Fruit fly (Drosophila melanogaster): ENCODE results near the gene EMC4.

Gene EMC4

DNA sequence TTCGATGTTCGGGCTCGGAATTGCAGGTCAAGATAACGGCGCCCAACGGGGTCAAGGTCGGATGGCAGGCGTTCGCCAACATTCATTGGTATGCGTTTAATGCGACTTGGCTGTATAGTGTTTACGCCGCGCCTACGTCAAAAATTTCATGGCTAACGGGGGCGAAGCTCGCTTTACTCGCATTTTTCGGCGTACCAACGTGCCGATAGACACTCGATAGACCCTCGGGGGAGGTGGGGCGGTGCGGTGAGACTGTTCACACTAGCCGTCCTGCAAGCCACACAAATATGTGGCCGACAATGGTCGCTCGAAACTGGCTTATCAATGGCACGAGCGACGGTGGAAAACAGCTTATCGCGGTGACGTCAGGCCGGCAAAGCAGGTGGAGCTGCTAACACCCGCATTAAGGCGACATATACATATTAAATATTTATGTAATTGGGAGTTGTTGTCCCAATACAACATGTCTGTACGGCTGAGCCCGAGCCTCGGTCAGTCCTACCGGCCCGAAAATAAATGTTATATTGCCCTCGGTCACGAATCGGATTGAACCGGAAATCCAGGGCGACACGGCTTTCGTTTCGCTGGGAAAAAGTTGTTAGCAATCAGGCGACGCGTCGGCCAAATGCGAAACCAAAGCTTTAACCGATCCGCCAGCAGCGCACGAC is 20.7 kb upstream of the EMC4 start (continued):
- TF ChIP-seq dmrt99B (tag; optimal IDR thresholded peaks at IDR 0.05) (no peak), pum (GFP tag; optimal IDR thresholded peaks at IDR 0.05) (no peak), TFAM (GFP tag; optimal IDR thresholded peaks at IDR 0.05) (no peak), lov (optimal IDR thresholded peaks at IDR 0.05) (no peak), lov (GFP tag; IDR thresholded peaks at IDR 0.05) (no peak), HLH54F (GFP tag; optimal IDR thresholded peaks at IDR 0.05) (no peak), run (tag; optimal IDR thresholded peaks at IDR 0.05) (no peak), unpg (GFP tag; optimal IDR thresholded peaks at IDR 0.05) (no peak), Nf-YC (tag; optimal IDR thresholded peaks at IDR 0.05) (no peak), CG11085 (GFP tag; IDR thresholded peaks at IDR 0.05) (no peak), phol (tag; optimal IDR thresholded peaks at IDR 0.05) (no peak), CG15479 (GFP tag; optimal IDR thresholded peaks at IDR 0.05) (no peak), CG5180 (GFP tag; optimal IDR thresholded peaks at IDR 0.05) (peak; percentile 69), CG12155 (GFP tag; optimal IDR thresholded peaks at IDR 0.05) (no peak), cwo (GFP tag; optimal IDR thresholded peaks at IDR 0.05) (peak; percentile 43), CG7745 (tag; optimal IDR thresholded peaks at IDR 0.05) (no peak), vvl (GFP tag; IDR thresholded peaks at IDR 0.05) (peak; percentile 47), HLH3B (GFP tag; IDR thresholded peaks at IDR 0.05) (no peak), dpn (GFP tag; optimal IDR thresholded peaks at IDR 0.05) (no peak), CG17802 (tag; optimal IDR thresholded peaks at IDR 0.05) (peak; percentile 30), CG30431 (GFP tag; optimal IDR thresholded peaks at IDR 0.05) (no peak), zfh2 (GFP tag; optimal IDR thresholded peaks at IDR 0.05) (no peak), CG6254 (GFP tag; optimal IDR thresholded peaks at IDR 0.05) (no peak), Hr78 (GFP tag; optimal IDR thresholded peaks at IDR 0.05) (peak in 1 of 2 experiments; percentile 80), CG11560 (tag; IDR thresholded peaks at IDR 0.05) (no peak), CG4328 (GFP tag; optimal IDR thresholded peaks at IDR 0.05) (no peak), Doc3 (GFP tag; IDR thresholded peaks at IDR 0.05; ENCODE audit: partially characterized antibody) (no peak), Hmr (GFP tag; optimal IDR thresholded peaks at IDR 0.05) (peak; percentile 26), sd (tag; optimal IDR thresholded peaks at IDR 0.05) (peak; percentile 97), Kr (GFP tag; optimal IDR thresholded peaks at IDR 0.05) (no peak), CG12299 (tag; optimal IDR thresholded peaks at IDR 0.05) (peak; percentile 24), Hey (tag; optimal IDR thresholded peaks at IDR 0.05) (peak; percentile 34), sima (GFP tag; optimal IDR thresholded peaks at IDR 0.05) (no peak), eve (GFP tag; optimal IDR thresholded peaks at IDR 0.05) (no peak), Med (GFP tag) (peak; percentile 63), CG9797 (GFP tag; optimal IDR thresholded peaks at IDR 0.05) (no peak), aop (GFP tag; IDR thresholded peaks at IDR 0.05) (no peak), HHEX (GFP tag; optimal IDR thresholded peaks at IDR 0.05) (no peak), sug (tag; optimal IDR thresholded peaks at IDR 0.05) (peak; percentile 36), CG10321 (GFP tag; IDR thresholded peaks at IDR 0.05) (no peak), ci (GFP tag; IDR thresholded peaks at IDR 0.05) (no peak), Deaf1 (tag; optimal IDR thresholded peaks at IDR 0.05) (peak; percentile 68), exex (tag; optimal IDR thresholded peaks at IDR 0.05) (peak; percentile 54), Meics (GFP tag; optimal IDR thresholded peaks at IDR 0.05) (no peak), CG12744 (GFP tag; optimal IDR thresholded peaks at IDR 0.05) (no peak), lab (GFP tag; optimal IDR thresholded peaks at IDR 0.05) (peak; percentile 5), Fer1 (GFP tag; optimal IDR thresholded peaks at IDR 0.05) (peak; percentile 16), tap (tag; optimal IDR thresholded peaks at IDR 0.05) (no peak), CG11695 (GFP tag; IDR thresholded peaks at IDR 0.05) (no peak), CG11398 (GFP tag; optimal IDR thresholded peaks at IDR 0.05) (no peak)
